Fruit fly (Drosophila melanogaster): Measurements from ENCODE around the gene hob.

Gene hob

DNA sequence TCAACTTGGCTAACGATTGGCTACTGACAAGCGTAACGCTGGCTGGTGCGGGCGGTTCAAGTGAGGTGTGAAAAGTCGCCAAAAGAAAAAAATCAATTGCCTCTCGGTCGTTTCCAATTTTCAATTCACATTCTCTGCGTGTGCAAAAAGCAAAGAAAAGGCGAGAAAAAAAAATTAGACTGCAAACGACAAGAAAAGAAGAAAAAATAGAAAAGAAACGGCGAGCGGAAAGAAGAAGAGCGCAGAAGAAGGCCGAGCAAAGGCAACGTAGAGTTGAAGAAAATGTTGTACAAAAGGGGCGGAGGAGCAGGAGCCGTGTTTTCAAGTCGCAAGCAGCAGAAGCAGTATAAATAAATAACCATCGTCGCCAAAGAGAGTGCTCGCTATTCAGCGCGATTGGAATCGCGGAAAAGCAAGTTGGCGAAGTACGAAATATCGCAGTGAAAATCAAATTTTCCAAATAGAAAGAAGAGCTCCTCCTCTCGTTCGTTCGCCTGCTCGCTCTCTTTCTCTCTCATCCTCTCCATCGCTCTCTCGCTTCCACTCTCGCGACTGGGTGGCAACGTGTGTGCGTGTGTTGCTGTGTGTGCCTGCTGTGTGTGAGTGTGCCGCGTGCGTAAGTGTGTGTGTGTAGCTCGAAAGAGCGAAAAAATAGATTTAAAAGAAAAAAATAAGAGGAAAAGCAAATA, 7.2 kb upstream of the hob start:
- TF ChIP-seq CG17801 (GFP tag; optimal IDR thresholded peaks at IDR 0.05; ENCODE audit: partially characterized antibody) = no peak

DNA sequence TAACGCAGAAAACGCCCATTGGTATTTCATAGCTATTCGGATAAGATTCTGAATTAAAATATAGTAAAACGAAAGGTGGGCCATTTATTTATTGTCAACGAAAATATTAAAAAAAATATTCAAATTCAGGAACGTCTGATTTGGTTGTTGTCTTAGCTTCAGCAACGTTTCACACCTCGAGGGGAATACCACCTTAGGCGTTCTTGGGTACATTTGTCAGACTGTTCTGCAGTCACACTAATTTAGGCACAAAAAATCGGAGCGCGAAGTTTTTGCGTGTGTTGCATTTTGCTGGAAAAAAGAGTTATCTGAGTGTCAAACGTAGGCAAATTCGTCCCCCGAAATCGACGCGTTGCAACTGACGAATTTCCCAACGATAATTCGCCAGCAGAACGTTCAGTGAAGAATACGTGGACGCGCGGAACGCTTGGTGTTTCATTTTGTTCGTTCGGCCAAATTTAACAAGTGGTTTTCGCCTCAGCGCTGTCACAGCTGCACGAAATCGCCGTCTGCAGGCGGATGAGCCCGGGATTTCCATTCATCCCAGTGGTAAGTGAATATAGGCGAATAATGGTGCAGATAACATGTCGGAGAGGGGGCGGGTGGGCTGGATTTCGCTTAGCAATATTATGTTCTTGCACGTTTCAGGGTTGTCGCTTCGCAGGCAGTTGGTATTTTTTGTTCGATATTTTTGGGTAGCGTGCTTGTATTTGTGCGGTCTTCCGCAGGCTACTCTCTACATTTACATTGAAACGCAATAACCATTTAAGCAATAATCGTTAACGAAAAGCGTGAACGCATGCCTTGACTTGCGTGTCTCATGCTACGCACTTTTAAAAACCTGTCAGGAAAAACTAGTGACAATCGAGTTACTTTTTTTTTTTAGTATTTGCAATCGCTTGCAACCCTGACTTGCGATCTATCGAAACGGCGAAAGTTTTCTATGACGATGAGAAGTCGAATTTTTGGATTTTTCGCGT, 6.3 kb upstream of the hob start, which contains the start of gene Larp4B:
Larp4B (plus strand) TSS at position 99 of the 980 bp plus-strand sequence.
- no peak for TF ChIP-seq CG17801 (GFP tag; optimal IDR thresholded peaks at IDR 0.05; ENCODE audit: partially characterized antibody)

DNA sequence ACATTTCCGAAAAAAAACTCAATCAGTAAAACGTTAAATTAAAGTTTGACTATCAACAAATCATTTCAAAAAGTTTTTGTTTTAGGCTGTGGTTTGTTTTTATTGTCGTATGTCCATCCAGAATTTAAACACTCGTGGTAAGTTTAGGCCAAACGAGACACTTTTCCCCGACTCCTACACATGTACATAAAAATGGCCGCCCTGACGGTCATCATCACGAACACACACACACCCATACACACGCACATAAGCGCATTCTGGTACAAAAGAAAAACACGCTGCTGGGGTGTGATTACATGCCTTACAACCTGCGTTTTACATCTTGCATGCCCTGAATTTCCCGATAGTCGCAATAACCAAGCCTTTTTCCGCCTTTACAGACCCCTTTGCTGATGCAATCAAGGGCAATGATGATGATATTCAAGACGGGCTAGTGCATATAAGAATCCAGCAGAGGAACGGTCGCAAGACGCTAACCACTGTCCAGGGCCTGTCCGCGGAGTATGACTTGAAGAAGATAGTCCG, 4.7 kb upstream of the hob start:
- TF ChIP-seq CG17801 (GFP tag; optimal IDR thresholded peaks at IDR 0.05; ENCODE audit: partially characterized antibody) = no peak

DNA sequence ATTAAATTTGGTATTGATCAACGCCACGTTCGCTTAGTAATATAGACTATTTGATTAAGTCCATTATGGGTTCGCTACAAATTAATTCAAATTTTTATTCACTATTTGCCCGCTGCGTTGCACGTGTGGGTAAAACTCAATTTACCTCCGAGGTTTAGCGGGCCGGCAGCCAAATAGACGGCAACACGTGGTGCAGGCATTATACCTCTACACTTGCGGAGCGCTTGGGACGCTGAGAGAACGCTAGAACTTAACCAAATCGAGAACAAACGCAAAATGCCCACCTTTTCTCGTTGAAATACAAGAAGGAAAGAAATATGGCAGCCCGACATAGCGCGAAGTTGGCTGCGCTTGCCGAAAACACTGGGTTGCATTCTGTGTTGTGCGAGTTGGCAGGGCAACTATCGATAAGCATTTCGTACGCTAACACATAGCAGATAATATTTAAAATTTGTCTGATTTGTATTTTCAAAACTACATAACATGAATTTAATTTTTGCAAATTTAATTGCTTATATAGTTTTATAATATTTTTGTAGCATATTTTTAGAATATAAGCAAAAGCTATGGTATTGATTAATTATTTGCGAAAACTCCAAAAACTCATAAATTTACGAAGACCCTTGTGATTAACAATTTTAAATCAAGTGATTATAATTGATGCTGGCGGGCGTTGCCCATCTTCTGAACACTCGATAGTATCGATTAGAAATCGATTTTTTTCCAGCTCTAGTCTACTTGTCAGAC, 4.1 kb upstream of the hob start, which contains the start of the genes RpL28 and eIF1:
RpL28 (minus strand) TSS at position 318 of the 747 bp plus-strand sequence.
eIF1 (plus strand) TSS at position 699 of the 747 bp plus-strand sequence.
- TF ChIP-seq CG17801 (GFP tag; optimal IDR thresholded peaks at IDR 0.05; ENCODE audit: partially characterized antibody) = peak; percentile 85

DNA sequence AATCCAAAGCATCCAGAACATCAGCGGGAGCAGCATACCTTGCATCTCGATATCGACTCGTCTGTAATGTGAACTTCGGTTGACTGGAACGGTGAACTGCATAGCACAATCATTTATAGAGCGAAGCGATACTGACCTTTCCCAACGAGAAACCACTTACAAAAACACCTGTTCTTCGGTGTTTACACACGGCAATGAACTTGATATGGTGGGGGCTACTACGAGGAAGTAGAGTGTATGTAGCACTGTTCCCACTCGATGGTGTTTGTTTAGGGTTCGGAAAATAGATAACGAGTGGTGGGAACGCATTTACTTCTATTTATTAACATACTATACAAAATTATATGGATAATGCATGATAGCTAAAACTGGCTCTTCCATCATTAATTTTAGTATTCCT, 9.8 kb downstream of the hob start, which contains the start of the genes CG32269 and CG32270:
CG32269 (minus strand) TSS at position 91 of the 400 bp plus-strand sequence.
CG32270 (minus strand) TSS at position 91 of the 400 bp plus-strand sequence.
- no peak for TF ChIP-seq CG17801 (GFP tag; optimal IDR thresholded peaks at IDR 0.05; ENCODE audit: partially characterized antibody)

DNA sequence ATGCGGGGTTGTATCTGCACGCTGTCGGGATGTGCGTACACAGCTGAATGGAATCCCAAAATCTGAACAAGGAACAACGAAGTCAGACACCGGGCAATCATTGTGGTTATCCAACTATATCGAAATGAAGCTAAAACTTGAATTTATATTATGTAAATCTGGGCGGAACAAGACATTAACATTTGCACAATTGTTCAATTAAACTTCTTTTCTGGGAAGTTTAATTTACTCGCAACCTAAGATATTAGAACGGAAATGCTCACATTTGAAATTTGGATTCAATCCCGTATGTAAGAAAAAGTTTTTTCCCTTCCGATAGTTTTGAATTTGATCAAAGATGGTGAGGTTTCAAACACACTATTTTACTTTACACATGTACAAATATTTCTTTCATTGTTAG, 12.5 kb downstream of the hob start, which contains the start of gene CG33160:
CG33160 (minus strand) TSS at position 101 of the 400 bp plus-strand sequence.
- no peak for TF ChIP-seq CG17801 (GFP tag; optimal IDR thresholded peaks at IDR 0.05; ENCODE audit: partially characterized antibody)

DNA sequence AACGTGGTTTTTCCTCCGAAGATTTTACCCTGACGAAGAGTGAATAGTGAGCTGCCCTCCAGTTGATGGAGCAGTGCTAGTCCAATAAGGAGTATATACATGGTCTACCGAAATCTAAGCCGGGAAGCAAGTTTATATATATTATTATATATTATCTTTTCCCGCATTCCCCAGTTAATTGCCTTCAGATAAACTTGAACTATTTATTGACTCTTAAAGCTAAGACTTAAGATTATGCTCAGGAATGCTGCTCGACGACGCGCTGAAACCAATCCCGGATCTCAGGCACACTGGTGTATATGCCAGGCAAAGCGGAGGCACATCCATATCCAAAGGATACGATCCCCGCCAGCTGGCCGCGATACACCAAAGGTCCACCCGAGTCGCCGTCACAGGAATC, 13.4 kb downstream of the hob start, which contains the start of gene CG32277:
CG32277 (minus strand) TSS at position 101 of the 400 bp plus-strand sequence.
- TF ChIP-seq CG17801 (GFP tag; optimal IDR thresholded peaks at IDR 0.05; ENCODE audit: partially characterized antibody) = no peak

DNA sequence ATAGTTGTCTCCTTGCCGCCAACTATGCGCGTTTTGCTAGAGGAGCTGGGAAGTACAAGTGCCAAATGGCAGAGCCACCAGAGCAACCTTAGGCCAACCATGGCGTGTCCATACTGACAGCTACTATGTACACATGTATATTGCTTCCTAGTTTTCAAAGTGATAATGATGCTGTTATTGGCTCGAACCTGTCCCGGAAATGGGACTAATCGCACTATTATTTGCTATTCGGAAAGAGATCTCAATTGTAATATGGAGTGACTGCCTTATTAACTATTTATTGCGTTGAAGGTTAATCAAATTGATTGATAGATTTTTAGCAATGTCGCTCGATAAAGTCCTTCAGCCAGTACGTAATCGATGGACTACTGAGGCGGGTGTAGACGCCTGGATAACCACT, 14.4 kb downstream of the hob start, which contains the start of gene CG33159:
CG33159 (minus strand) TSS at position 101 of the 400 bp plus-strand sequence.
- TF ChIP-seq CG17801 (GFP tag; optimal IDR thresholded peaks at IDR 0.05; ENCODE audit: partially characterized antibody) = no peak

DNA sequence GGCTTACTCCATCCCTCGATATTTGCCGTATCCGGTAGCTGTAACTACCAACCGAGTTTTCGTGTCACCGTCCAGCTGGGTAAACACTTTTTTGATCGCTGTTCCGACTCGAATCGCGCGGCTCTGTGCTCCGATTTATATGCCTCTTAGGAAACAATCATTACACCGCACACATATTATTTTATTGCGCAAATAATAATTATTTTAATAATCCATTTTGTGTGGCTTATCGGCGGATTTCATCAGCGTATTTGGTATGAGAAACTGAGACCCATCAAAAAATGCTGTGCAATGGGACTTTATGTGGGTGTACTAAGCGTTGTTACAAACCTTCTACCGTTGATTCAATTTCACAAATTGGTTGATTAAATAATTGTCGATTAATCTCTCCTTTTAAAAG, 15.7 kb downstream of the hob start, which contains the start of gene CG32271:
CG32271 (minus strand) TSS at position 101 of the 400 bp plus-strand sequence.
- no peak for TF ChIP-seq CG17801 (GFP tag; optimal IDR thresholded peaks at IDR 0.05; ENCODE audit: partially characterized antibody)

DNA sequence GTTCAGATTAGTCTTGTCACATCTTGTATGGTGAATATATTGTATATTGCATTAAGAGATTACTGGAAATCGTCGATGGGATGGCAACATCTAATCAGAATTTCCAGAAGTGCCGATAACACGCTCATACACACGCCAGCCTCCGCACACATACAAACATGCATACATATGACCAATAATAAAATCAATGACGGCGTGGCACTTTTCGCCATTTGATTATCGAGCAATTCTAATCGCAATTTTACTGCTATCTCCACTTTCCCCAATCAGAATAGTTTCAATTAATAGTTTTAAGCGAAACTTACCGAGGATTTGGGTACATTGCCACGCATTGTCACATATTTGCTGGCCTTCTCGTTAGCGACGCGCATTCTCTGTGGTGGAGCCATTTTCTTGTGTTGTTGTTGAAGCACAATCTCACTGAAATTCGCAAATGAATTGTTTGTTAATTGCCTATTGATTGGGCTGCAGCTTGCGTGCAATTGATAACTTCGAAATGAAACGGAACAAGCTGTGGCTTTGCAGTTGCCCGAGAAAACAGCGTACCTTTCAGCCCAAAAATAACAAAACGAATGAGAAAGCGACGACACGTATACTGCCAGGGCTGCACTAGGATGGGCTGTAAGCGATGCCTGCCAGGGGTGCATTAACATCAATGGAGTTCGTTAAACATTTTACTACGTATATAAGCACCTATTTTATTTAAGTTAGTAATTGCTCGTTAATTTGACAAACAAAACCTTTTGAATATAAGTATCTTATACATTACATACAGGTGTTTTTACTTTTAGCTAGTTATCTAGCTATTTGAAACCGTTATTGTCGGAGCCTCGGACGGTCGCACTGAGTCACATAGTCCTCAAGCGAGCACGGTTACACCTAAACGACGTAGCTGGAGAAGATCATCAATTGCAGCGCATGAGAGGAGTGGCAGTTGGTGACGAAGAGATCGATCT, 20.0 kb downstream of the hob start, which contains the start of the genes CG32276 and gry:
CG32276 (minus strand) TSS at position 601 of the 956 bp plus-strand sequence.
gry (plus strand) TSS at position 644 of the 956 bp plus-strand sequence.
- peak; percentile 89 for TF ChIP-seq CG17801 (GFP tag; optimal IDR thresholded peaks at IDR 0.05; ENCODE audit: partially characterized antibody)

DNA sequence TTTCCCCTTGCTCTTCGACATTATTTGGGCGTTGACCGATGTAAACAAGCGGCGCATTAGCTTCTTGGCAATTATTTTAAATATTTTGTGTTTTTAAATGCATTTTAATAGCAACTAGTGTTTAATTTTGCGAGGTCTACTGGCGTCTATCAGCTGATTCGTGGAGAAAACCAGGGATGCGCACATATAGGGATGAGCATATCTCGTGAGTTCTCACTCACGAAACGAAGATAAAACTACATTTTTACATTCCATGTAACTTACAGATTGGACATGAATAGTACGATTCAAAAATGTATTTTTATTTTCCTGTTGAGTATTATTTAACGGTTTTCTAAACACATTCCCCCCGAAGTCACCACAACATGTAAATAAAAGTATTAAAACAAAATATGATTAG, 21.3 kb downstream of the hob start, which contains the start of gene CG14966:
CG14966 (minus strand) TSS at position 168 of the 400 bp plus-strand sequence.
- TF ChIP-seq CG17801 (GFP tag; optimal IDR thresholded peaks at IDR 0.05; ENCODE audit: partially characterized antibody) = peak; percentile 58

DNA sequence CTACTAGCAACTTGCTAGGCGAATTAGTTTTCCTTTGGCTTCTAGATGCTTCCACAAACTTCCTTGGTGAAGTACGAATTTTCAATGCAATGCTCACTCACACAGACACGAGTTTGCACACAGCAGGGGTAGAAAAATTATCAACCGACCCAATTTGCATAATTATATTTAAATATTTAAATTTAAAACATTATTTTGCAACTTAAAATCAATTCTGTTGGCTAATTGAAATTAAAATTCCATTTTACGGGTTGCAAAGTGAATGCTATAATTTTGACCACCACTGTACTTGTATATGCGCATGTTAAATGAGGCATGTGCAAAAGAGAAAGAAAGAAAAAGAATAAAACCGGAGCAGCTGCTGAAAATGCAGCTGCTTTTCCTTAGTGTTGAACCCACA, 24.7 kb downstream of the hob start:
- TF ChIP-seq CG17801 (GFP tag; optimal IDR thresholded peaks at IDR 0.05; ENCODE audit: partially characterized antibody) = peak; percentile 86

DNA sequence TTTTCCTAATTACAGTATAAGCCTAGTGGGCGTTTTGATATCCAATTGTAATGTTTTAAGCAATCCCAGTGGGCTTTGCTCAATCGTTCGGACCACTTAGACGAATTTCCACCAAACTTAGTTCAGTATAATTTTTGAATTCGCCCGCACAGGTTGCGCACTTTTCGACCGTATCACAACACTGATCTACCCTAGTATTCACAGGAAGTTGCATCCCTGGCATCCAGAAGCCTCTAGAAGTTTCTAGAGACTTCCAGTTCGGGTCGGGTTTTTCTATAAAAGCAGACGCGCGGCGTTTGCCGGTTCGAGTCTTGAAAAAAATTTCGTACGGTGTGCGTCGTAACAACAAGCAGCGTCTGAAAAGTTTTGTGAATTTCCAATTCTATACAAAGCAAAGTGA, 25.8 kb downstream of the hob start, which contains the start of gene Hsp83:
Hsp83 (plus strand) TSS at position 58 of the 400 bp plus-strand sequence.
- peak; percentile 98 for TF ChIP-seq CG17801 (GFP tag; optimal IDR thresholded peaks at IDR 0.05; ENCODE audit: partially characterized antibody)

Data from ovary, adult (tissue).